Worm (Caenorhabditis elegans) whole organism, late embryonic: Measurements from ENCODE around the gene Y51H4A.935.
A peak's percentile ranks its signal among the peaks of the same experiment; 100 is the strongest.

ENCODE experiments used
- K09A11.1 ChIP-seq: sonication (generic microtip); optimal IDR thresholded peaks from 2 replicates; lab custom pipeline; 2017; ENCODE audit warnings: antibody characterized with exemption, mild to moderate bottlenecking, missing genetic modification characterization, missing compliant biosample characterization; ENCODE audit not compliant: insufficient read depth
- T23F11.4 ChIP-seq: fragments of 200-800 bp; sonication (Bioruptor generic); optimal IDR thresholded peaks from 2 replicates; lab custom pipeline; 2018; ENCODE audit warnings: mild to moderate bottlenecking, missing genetic modification characterization, missing compliant biosample characterization
- Y22D7AL.16 ChIP-seq: sonication (generic microtip); optimal IDR thresholded peaks from 2 replicates; lab custom pipeline; 2016; ENCODE audit warnings: missing genetic modification characterization, missing compliant biosample characterization
- ahr-1 ChIP-seq: sonication (generic microtip); optimal IDR thresholded peaks from 2 replicates; lab custom pipeline; 2016; ENCODE audit warnings: missing genetic modification characterization, missing compliant biosample characterization
- ceh-14 ChIP-seq: sonication (generic microtip); optimal IDR thresholded peaks from 2 replicates; lab custom pipeline; 2016; ENCODE audit warnings: missing genotype, missing genetic modification characterization, missing compliant biosample characterization
- ceh-18 ChIP-seq: sonication (generic microtip); optimal IDR thresholded peaks from 2 replicates; lab custom pipeline; 2016; ENCODE audit warnings: missing genetic modification characterization, missing compliant biosample characterization
- ceh-19 ChIP-seq: fragments of 200-800 bp; sonication (Bioruptor generic); optimal IDR thresholded peaks from 2 replicates; lab custom pipeline; 2018; ENCODE audit warnings: mild to moderate bottlenecking, missing genetic modification characterization, missing compliant biosample characterization
- ceh-2 ChIP-seq: sonication (generic microtip); optimal IDR thresholded peaks from 2 replicates; lab custom pipeline; 2016; ENCODE audit warnings: missing genotype, missing genetic modification characterization, missing compliant biosample characterization
- ceh-30 ChIP-seq: fragments of 150-350 bp; optimal IDR thresholded peaks from 2 replicates; lab custom pipeline; 2014; ENCODE audit warnings: missing biosample characterization, missing genetic modification characterization
- ceh-31 ChIP-seq: sonication (generic microtip); optimal IDR thresholded peaks from 2 replicates; lab custom pipeline; 2016; ENCODE audit warnings: missing genetic modification characterization, missing compliant biosample characterization
- ceh-45 ChIP-seq: fragments of 200-800 bp; sonication (Bioruptor generic); IDR thresholded peaks from 2 replicates; pipeline ENCODE4 v1.3.6; 2022; ENCODE audit warnings: missing genetic modification reagents, missing genetic modification characterization, missing compliant biosample characterization
- ceh-9 ChIP-seq: sonication (generic microtip); optimal IDR thresholded peaks from 2 replicates; lab custom pipeline; 2016; ENCODE audit warnings: mild to moderate bottlenecking, missing genetic modification characterization, inconsistent platforms, missing compliant biosample characterization
- dve-1 ChIP-seq: sonication (generic microtip); optimal IDR thresholded peaks from 2 replicates; lab custom pipeline; 2017; ENCODE audit warnings: antibody characterized with exemption, mild to moderate bottlenecking, missing genetic modification characterization, missing compliant biosample characterization
- elt-2 ChIP-seq: sonication (generic microtip); optimal IDR thresholded peaks from 2 replicates; lab custom pipeline; 2016; ENCODE audit warnings: missing genetic modification reagents, missing genetic modification characterization, missing compliant biosample characterization
- elt-4 ChIP-seq: sonication (generic microtip); optimal IDR thresholded peaks from 2 replicates; lab custom pipeline; 2016; ENCODE audit warnings: missing genetic modification characterization, missing compliant biosample characterization
- ets-4 ChIP-seq: sonication (generic microtip); optimal IDR thresholded peaks from 2 replicates; lab custom pipeline; 2016; ENCODE audit warnings: missing genetic modification characterization, missing compliant biosample characterization
- gmeb-2 ChIP-seq: sonication (generic microtip); optimal IDR thresholded peaks from 2 replicates; lab custom pipeline; 2016; ENCODE audit warnings: missing genetic modification characterization, inconsistent platforms, missing compliant biosample characterization
- hlh-13 ChIP-seq: fragments of 200-800 bp; sonication (Bioruptor generic); optimal IDR thresholded peaks from 2 replicates; lab custom pipeline; 2018; ENCODE audit warnings: mild to moderate bottlenecking, missing genetic modification characterization, missing compliant biosample characterization
- hlh-30 ChIP-seq: sonication (generic microtip); optimal IDR thresholded peaks from 2 replicates; lab custom pipeline; 2017; ENCODE audit warnings: antibody characterized with exemption, missing genetic modification characterization, missing compliant biosample characterization; ENCODE audit not compliant: insufficient read depth
- hlh-6 ChIP-seq: sonication (generic microtip); optimal IDR thresholded peaks from 2 replicates; lab custom pipeline; 2016; ENCODE audit warnings: missing genotype, missing genetic modification characterization, missing compliant biosample characterization
- hlh-8 ChIP-seq: sonication (generic microtip); optimal IDR thresholded peaks from 2 replicates; lab custom pipeline; 2016; ENCODE audit warnings: missing genotype, missing genetic modification characterization, missing compliant biosample characterization
- lin-11 ChIP-seq: fragments of 200-800 bp; sonication (Bioruptor generic); optimal IDR thresholded peaks from 2 replicates; lab custom pipeline; 2018; ENCODE audit warnings: mild to moderate bottlenecking, missing genetic modification characterization, missing compliant biosample characterization
- mec-3 ChIP-seq: sonication (generic microtip); optimal IDR thresholded peaks from 2 replicates; lab custom pipeline; 2016; ENCODE audit warnings: borderline replicate concordance, missing genetic modification characterization, missing compliant biosample characterization
- nfya-1 ChIP-seq: sonication (generic microtip); optimal IDR thresholded peaks from 2 replicates; lab custom pipeline; 2017; ENCODE audit warnings: missing genetic modification characterization, mild to moderate bottlenecking, missing compliant biosample characterization, antibody characterized with exemption, moderate library complexity
- nhr-11 ChIP-seq: fragments of 150-350 bp; optimal IDR thresholded peaks from 2 replicates; lab custom pipeline; 2014; ENCODE audit warnings: missing biosample characterization, missing genetic modification characterization
- odd-2 ChIP-seq: sonication (generic microtip); optimal IDR thresholded peaks from 2 replicates; lab custom pipeline; 2017; ENCODE audit warnings: antibody characterized with exemption, mild to moderate bottlenecking, missing genetic modification characterization, missing compliant biosample characterization
- pag-3 ChIP-seq: sonication (generic microtip); optimal IDR thresholded peaks from 2 replicates; lab custom pipeline; 2016; ENCODE audit warnings: missing compliant biosample characterization, missing genetic modification characterization, borderline replicate concordance
- pat-9 ChIP-seq: fragments of 200-800 bp; sonication (Bioruptor generic); optimal IDR thresholded peaks from 2 replicates; lab custom pipeline; 2018; ENCODE audit warnings: mild to moderate bottlenecking, missing genetic modification characterization, moderate library complexity, missing compliant biosample characterization
- pax-1 ChIP-seq: fragments of 150-350 bp; optimal IDR thresholded peaks from 2 replicates; lab custom pipeline; 2014; ENCODE audit warnings: missing biosample characterization, missing genetic modification characterization
- pha-4 ChIP-seq: fragments of 150-350 bp; optimal IDR thresholded peaks from 2 replicates; lab custom pipeline; 2018; ENCODE audit warnings: missing biosample characterization, missing genetic modification reagents, missing genetic modification characterization
- pqm-1 ChIP-seq: sonication (generic microtip); optimal IDR thresholded peaks from 2 replicates; lab custom pipeline; 2016; ENCODE audit warnings: missing genetic modification characterization, missing compliant biosample characterization
- rnt-1 ChIP-seq: sonication (generic microtip); optimal IDR thresholded peaks from 2 replicates; lab custom pipeline; 2016; ENCODE audit warnings: missing genetic modification characterization, missing compliant biosample characterization
- sox-2 ChIP-seq: fragments of 200-800 bp; sonication (Bioruptor generic); IDR thresholded peaks from 2 replicates; pipeline ENCODE4 v1.3.6; 2022; ENCODE audit warnings: missing genetic modification reagents, missing genetic modification characterization, missing compliant biosample characterization
- sox-4 ChIP-seq: sonication (generic microtip); optimal IDR thresholded peaks from 2 replicates; lab custom pipeline; 2017; ENCODE audit warnings: mild to moderate bottlenecking, missing genetic modification characterization, inconsistent platforms, missing compliant biosample characterization
- tbx-2 ChIP-seq: sonication (generic microtip); optimal IDR thresholded peaks from 2 replicates; lab custom pipeline; 2016; ENCODE audit warnings: missing genetic modification characterization, missing compliant biosample characterization
- tbx-7 ChIP-seq: sonication (generic microtip); optimal IDR thresholded peaks from 2 replicates; lab custom pipeline; 2016; ENCODE audit warnings: missing genotype, missing genetic modification characterization, missing compliant biosample characterization
- ttx-3 ChIP-seq: sonication (generic microtip); optimal IDR thresholded peaks from 2 replicates; lab custom pipeline; 2016; ENCODE audit warnings: missing genetic modification reagents, missing genetic modification characterization, missing compliant biosample characterization
- unc-3 ChIP-seq, 2 experiments: fragments of 200-800 bp in 1 of 2; sonication (Bioruptor generic) in 1 of 2; sonication (generic microtip) in 1 of 2; conservative IDR thresholded peaks in 1 of 2; optimal IDR thresholded peaks in 1 of 2; 2 replicates each; pipeline versions ENCODE4 v1.3.6 to Lab custom; 2016 to 2022; ENCODE audit warnings: missing compliant biosample characterization in 2 of 2, missing genetic modification characterization in 2 of 2, missing genetic modification reagents in 1 of 2
- unc-42 ChIP-seq: sonication (generic microtip); optimal IDR thresholded peaks from 2 replicates; lab custom pipeline; 2016; ENCODE audit warnings: missing genotype, missing genetic modification characterization, missing compliant biosample characterization
- unc-55 ChIP-seq: sonication (generic microtip); optimal IDR thresholded peaks from 2 replicates; lab custom pipeline; 2017; ENCODE audit warnings: missing biosample characterization, missing genetic modification reagents, missing genetic modification characterization
- zip-5 ChIP-seq: sonication (generic microtip); optimal IDR thresholded peaks from 2 replicates; lab custom pipeline; 2016; ENCODE audit warnings: missing genetic modification characterization, missing compliant biosample characterization
- ztf-16 ChIP-seq: sonication (generic microtip); optimal IDR thresholded peaks from 2 replicates; lab custom pipeline; 2017; ENCODE audit warnings: missing genetic modification characterization, missing compliant biosample characterization

Y51H4A.935 gene

DNA sequence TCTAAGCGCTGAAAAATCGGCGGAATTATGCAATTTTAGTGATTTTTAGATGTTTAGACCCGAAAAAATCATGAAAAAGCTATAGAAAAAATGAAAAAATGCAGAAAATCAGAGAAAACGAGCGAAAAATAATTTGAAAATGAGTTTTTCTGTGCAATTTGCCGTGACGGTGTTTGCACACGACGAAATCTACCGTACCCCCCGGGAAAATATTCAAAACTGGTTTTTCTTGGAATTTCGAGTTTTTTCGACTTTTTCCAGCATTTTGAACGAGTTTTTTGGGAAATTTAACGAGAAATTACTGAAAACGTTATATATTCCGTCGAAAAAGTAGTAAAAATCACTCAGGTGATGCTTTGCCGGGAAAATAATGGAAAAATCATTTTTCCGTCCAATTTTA lies 4.6 kb downstream of the Y51H4A.935 start:
- TF ChIP-seq T23F11.4 (no peak), ceh-45 (GFP tag; lab: Robert Waterston, UW) (no peak), elt-2 (tag; lab: Kevin White, UChicago) (no peak), ttx-3 (tag; lab: Kevin White, UChicago) (no peak), ceh-2 (no peak), unc-42 (tag; lab: Kevin White, UChicago) (no peak), hlh-8 (tag; lab: Kevin White, UChicago) (no peak), pax-1 (tag; lab: Kevin White, UChicago) (no peak), tbx-2 (tag; lab: Kevin White, UChicago) (no peak)
- TF ChIP-seq, all 69 proteins: peak for 0

DNA sequence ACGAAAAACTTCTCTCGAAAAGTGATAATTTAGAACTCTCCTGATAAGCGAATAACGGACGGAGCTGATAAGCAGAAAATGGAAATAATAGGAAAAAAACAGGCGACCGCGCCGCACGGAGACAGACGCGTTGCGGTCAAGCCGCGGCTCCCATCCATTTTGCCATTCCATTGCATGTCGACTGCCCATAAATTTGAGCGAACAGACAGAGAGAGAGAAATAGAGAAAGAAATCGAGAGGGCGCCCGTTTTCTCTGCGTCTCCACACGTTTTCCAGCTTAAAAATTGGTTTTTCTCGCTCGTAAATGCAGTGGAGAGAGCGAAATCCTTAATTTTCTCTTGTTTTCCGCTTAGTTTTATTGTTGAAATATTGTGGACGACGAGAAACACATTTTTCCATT lies 5.2 kb downstream of the Y51H4A.935 start:
- TF ChIP-seq hlh-13 (GFP tag; lab: Kevin White, UChicago): no peak
- no peak for TF ChIP-seq hlh-6 (tag; lab: Kevin White, UChicago)
- TF ChIP-seq elt-2 (tag; lab: Kevin White, UChicago): peak; percentile 76
- TF ChIP-seq zip-5 (tag; lab: Kevin White, UChicago): no peak
- TF ChIP-seq lin-11 (tag; lab: Kevin White, UChicago): no peak
- no peak for TF ChIP-seq odd-2 (tag; lab: Kevin White, UChicago)
- TF ChIP-seq ceh-30 (tag; lab: Kevin White, UChicago): no peak
- no peak for TF ChIP-seq tbx-7
- TF ChIP-seq ceh-18 (tag; lab: Kevin White, UChicago): no peak
- no peak for TF ChIP-seq ztf-16
- no peak for TF ChIP-seq mec-3 (tag; lab: Kevin White, UChicago)
- no peak for TF ChIP-seq tbx-2 (tag; lab: Kevin White, UChicago)
- no peak for TF ChIP-seq rnt-1 (tag; lab: Kevin White, UChicago)
- TF ChIP-seq sox-4: no peak
- no peak for TF ChIP-seq elt-4 (tag; lab: Kevin White, UChicago)
- peak; percentile 53 for TF ChIP-seq unc-55
- TF ChIP-seq ets-4: no peak
- no peak for TF ChIP-seq ahr-1 (tag; lab: Kevin White, UChicago)
- peak; percentile 25 for TF ChIP-seq ceh-31 (tag; lab: Kevin White, UChicago)
- TF ChIP-seq nhr-11 (tag; lab: Kevin White, UChicago): no peak
- no peak for TF ChIP-seq unc-3 (GFP tag; conservative IDR thresholded peaks at IDR 0.05; lab: Robert Waterston, UW)
- TF ChIP-seq unc-3 (tag; optimal IDR thresholded peaks at IDR 0.05; lab: Kevin White, UChicago): no peak
- no peak for TF ChIP-seq Y22D7AL.16 (tag; lab: Kevin White, UChicago)
- no peak for TF ChIP-seq hlh-30 (tag; lab: Kevin White, UChicago)
- TF ChIP-seq ceh-9 (tag; lab: Kevin White, UChicago): no peak
- TF ChIP-seq pag-3 (tag; lab: Kevin White, UChicago): no peak
- no peak for TF ChIP-seq pat-9
- no peak for TF ChIP-seq pha-4 (tag; lab: Kevin White, UChicago)
- TF ChIP-seq gmeb-2: no peak
- TF ChIP-seq unc-42 (tag; lab: Kevin White, UChicago): peak; percentile 41
- peak; percentile 36 for TF ChIP-seq nfya-1
- no peak for TF ChIP-seq ceh-19
- peak; percentile 56 for TF ChIP-seq dve-1 (tag; lab: Kevin White, UChicago)
- TF ChIP-seq K09A11.1 (tag; lab: Kevin White, UChicago): no peak
- no peak for TF ChIP-seq ceh-14 (tag; lab: Kevin White, UChicago)
- no peak for TF ChIP-seq pqm-1 (tag; lab: Kevin White, UChicago)
- no peak for TF ChIP-seq sox-2 (GFP tag; lab: Robert Waterston, UW)
